Worm (Caenorhabditis elegans): Measurements from ENCODE around the gene let-19.

let-19 gene

ce11 chrII:8766897-8767296, 3.9 kb upstream of the let-19 start, which contains the start of gene pah-1:
TSS of gene pah-1 (minus strand) at chrII:8766997.
- no peak for TF ChIP-seq pha-4 (tag; optimal IDR thresholded peaks at IDR 0.05)
- TF ChIP-seq lin-32 (GFP tag; optimal IDR thresholded peaks at IDR 0.05), result no peak
- no peak for TF ChIP-seq blmp-1 (tag; optimal IDR thresholded peaks at IDR 0.05)
- no peak for TF ChIP-seq lin-13 (tag; optimal IDR thresholded peaks at IDR 0.05)
- no peak for TF ChIP-seq bed-3 (GFP tag; optimal IDR thresholded peaks at IDR 0.05)
- no peak for TF ChIP-seq M03D4.4 (tag; optimal IDR thresholded peaks at IDR 0.05)
- no peak for TF ChIP-seq drap-1 (GFP tag; optimal IDR thresholded peaks at IDR 0.05)
- TF ChIP-seq elt-1 (tag; optimal IDR thresholded peaks at IDR 0.05; ENCODE audit: borderline replicate concordance, insufficient read depth), result no peak
- no peak for TF ChIP-seq tbx-8 (GFP tag; optimal IDR thresholded peaks at IDR 0.05)

ce11 chrII:8769375-8769774, 1.4 kb upstream of the let-19 start:
- TF ChIP-seq ham-2 (GFP tag; optimal IDR thresholded peaks at IDR 0.05) (no peak), ces-1 (GFP tag; optimal IDR thresholded peaks at IDR 0.05) (peak; percentile 2), zip-8 (tag; optimal IDR thresholded peaks at IDR 0.05) (no peak), nhr-76 (tag; optimal IDR thresholded peaks at IDR 0.05) (no peak), mep-1 (tag; optimal IDR thresholded peaks at IDR 0.05) (no peak), elt-1 (tag; optimal IDR thresholded peaks at IDR 0.05; ENCODE audit: borderline replicate concordance, insufficient read depth) (no peak), sptf-1 (tag; optimal IDR thresholded peaks at IDR 0.05) (no peak), nhr-12 (tag; optimal IDR thresholded peaks at IDR 0.05) (no peak), cnd-1 (tag; optimal IDR thresholded peaks at IDR 0.05) (no peak), lin-13 (tag; optimal IDR thresholded peaks at IDR 0.05) (no peak), sem-2 (GFP tag; optimal IDR thresholded peaks at IDR 0.05) (no peak), hlh-1 (tag; optimal IDR thresholded peaks at IDR 0.05) (peak; percentile 15), snpc-4 (tag; optimal IDR thresholded peaks at IDR 0.05) (no peak), unc-62 (GFP tag; optimal IDR thresholded peaks at IDR 0.05) (no peak), mls-2 (tag; optimal IDR thresholded peaks at IDR 0.05) (no peak), blmp-1 (tag; optimal IDR thresholded peaks at IDR 0.05) (no peak), nhr-237 (tag; optimal IDR thresholded peaks at IDR 0.05) (no peak), M03D4.4 (tag; optimal IDR thresholded peaks at IDR 0.05) (no peak), nhr-2 (tag; optimal IDR thresholded peaks at IDR 0.05) (no peak), flh-1 (GFP tag; optimal IDR thresholded peaks at IDR 0.05) (no peak), unc-120 (tag; optimal IDR thresholded peaks at IDR 0.05; ENCODE audit: poor library complexity, severe bottlenecking) (peak; percentile 84), nhr-28 (tag; optimal IDR thresholded peaks at IDR 0.05) (no peak), lsy-2 (tag; optimal IDR thresholded peaks at IDR 0.05) (peak; percentile 1), elt-3 (tag; optimal IDR thresholded peaks at IDR 0.05) (no peak), ceh-83 (GFP tag; optimal IDR thresholded peaks at IDR 0.05) (no peak)

ce11 chrII:8776504-8776903, 5.7 kb downstream of the let-19 start:
- TF ChIP-seq unc-120 (tag; optimal IDR thresholded peaks at IDR 0.05; ENCODE audit: poor library complexity, severe bottlenecking) (no peak), ceh-83 (GFP tag; optimal IDR thresholded peaks at IDR 0.05) (no peak), zip-8 (tag; optimal IDR thresholded peaks at IDR 0.05) (no peak), mab-5 (tag; optimal IDR thresholded peaks at IDR 0.05) (no peak), M03D4.4 (tag; optimal IDR thresholded peaks at IDR 0.05) (no peak), snpc-4 (tag; optimal IDR thresholded peaks at IDR 0.05) (no peak), nhr-237 (tag; optimal IDR thresholded peaks at IDR 0.05) (no peak), nhr-2 (tag; optimal IDR thresholded peaks at IDR 0.05) (no peak), nhr-76 (tag; optimal IDR thresholded peaks at IDR 0.05) (no peak), sptf-1 (tag; optimal IDR thresholded peaks at IDR 0.05) (no peak), unc-39 (tag; optimal IDR thresholded peaks at IDR 0.05) (no peak), unc-62 (GFP tag; optimal IDR thresholded peaks at IDR 0.05) (no peak), elt-1 (tag; optimal IDR thresholded peaks at IDR 0.05; ENCODE audit: borderline replicate concordance, insufficient read depth) (no peak), drap-1 (GFP tag; optimal IDR thresholded peaks at IDR 0.05) (no peak), bed-3 (GFP tag; optimal IDR thresholded peaks at IDR 0.05) (no peak), ceh-43 (GFP tag; optimal IDR thresholded peaks at IDR 0.05) (no peak)

ce11 chrII:8783451-8783967, 12.7 kb downstream of the let-19 start, which contains the start of gene sgn-1:
TSS of gene sgn-1 (minus strand) at chrII:8783670.
- TF ChIP-seq zip-8 (tag; optimal IDR thresholded peaks at IDR 0.05), result no peak
- TF ChIP-seq unc-62 (GFP tag; optimal IDR thresholded peaks at IDR 0.05), result peak; percentile 96
- no peak for TF ChIP-seq nhr-237 (tag; optimal IDR thresholded peaks at IDR 0.05)
- peak; percentile 71 for TF ChIP-seq hlh-1 (tag; optimal IDR thresholded peaks at IDR 0.05)
- peak; percentile 64 for TF ChIP-seq unc-120 (tag; optimal IDR thresholded peaks at IDR 0.05; ENCODE audit: poor library complexity, severe bottlenecking)

Data from whole organism, mixed stage, embryonic.